Fruit fly (Drosophila melanogaster): ENCODE results near the gene CG42717.

dm6 chr3L:16017528-16018250, 15.3 kb downstream of the CG42717 start:
- TF ChIP-seq CG8478 (optimal IDR thresholded peaks at IDR 0.05) (no peak), CTCF (optimal IDR thresholded peaks at IDR 0.05) (no peak)
